Worm (Caenorhabditis elegans): ENCODE results near the gene asp-3.

Gene asp-3

DNA sequence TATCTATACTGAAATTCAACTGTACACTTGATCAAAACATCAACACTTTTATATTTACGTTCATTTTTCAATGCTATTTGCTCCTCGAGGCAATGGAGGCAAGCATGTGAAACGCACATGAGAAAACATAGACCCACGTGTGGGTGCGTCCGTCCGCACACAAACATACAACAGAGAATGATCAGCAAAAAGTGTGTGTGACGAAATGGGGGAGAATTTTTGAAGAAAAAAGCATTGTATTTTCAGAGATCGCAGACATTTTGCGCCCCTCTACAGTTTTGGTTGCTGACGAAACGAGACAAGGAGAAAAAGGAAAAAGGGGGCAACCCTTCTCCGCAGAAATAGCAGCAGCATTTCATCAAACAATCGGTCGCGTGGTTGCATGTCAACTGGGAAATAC lies 40.7 kb upstream of the asp-3 start (continued):
- TF ChIP-seq nhr-28 (tag; optimal IDR thresholded peaks at IDR 0.05) = peak; percentile 20
- peak; percentile 97 for TF ChIP-seq nhr-19 (GFP tag; conservative IDR thresholded peaks at IDR 0.05)
- TF ChIP-seq mef-2 (tag; optimal IDR thresholded peaks at IDR 0.05) = peak; percentile 26
- peak; percentile 73 for TF ChIP-seq hpl-2 (GFP tag; optimal IDR thresholded peaks at IDR 0.05)
- no peak for TF ChIP-seq hlh-17 (GFP tag; optimal IDR thresholded peaks at IDR 0.05; ENCODE audit: borderline replicate concordance)
- TF ChIP-seq sox-4 (tag; optimal IDR thresholded peaks at IDR 0.05) = peak; percentile 69
- TF ChIP-seq swsn-7 (tag; optimal IDR thresholded peaks at IDR 0.05) = peak; percentile 90
- peak; percentile 85 for TF ChIP-seq grh-1 (GFP tag; IDR thresholded peaks at IDR 0.05)
- no peak for TF ChIP-seq aly-2 (tag; optimal IDR thresholded peaks at IDR 0.05)
- peak; percentile 2 for TF ChIP-seq lir-3 (tag; optimal IDR thresholded peaks at IDR 0.05; ENCODE audit: poor library complexity)
- TF ChIP-seq mep-1 (tag; optimal IDR thresholded peaks at IDR 0.05) = peak; percentile 85
- TF ChIP-seq pag-3 (tag; optimal IDR thresholded peaks at IDR 0.05; ENCODE audit: borderline replicate concordance, insufficient read depth) = no peak
- no peak for TF ChIP-seq ets-5 (GFP tag; IDR thresholded peaks at IDR 0.05)
- TF ChIP-seq lin-15B (tag; optimal IDR thresholded peaks at IDR 0.05) = no peak
- no peak for TF ChIP-seq sptf-1 (tag; optimal IDR thresholded peaks at IDR 0.05)
- TF ChIP-seq ztf-11 (tag; optimal IDR thresholded peaks at IDR 0.05) = no peak
- peak; percentile 91 for TF ChIP-seq jun-1 (tag; optimal IDR thresholded peaks at IDR 0.05)
- TF ChIP-seq dpl-1 (GFP tag; optimal IDR thresholded peaks at IDR 0.05) = peak; percentile 37 to 60 (median 58)
- no peak for TF ChIP-seq pqm-1 (tag; optimal IDR thresholded peaks at IDR 0.05)
- TF ChIP-seq dsc-1 (tag; optimal IDR thresholded peaks at IDR 0.05) = peak; percentile 34
- no peak for TF ChIP-seq ceh-63 (GFP tag; optimal IDR thresholded peaks at IDR 0.05)
- no peak for TF ChIP-seq lin-39 (tag; optimal IDR thresholded peaks at IDR 0.05)
- no peak for TF ChIP-seq snpc-4 (tag; optimal IDR thresholded peaks at IDR 0.05)
- peak; percentile 42 for TF ChIP-seq ceh-8 (GFP tag; optimal IDR thresholded peaks at IDR 0.05)
- TF ChIP-seq C16A3.4 (tag; optimal IDR thresholded peaks at IDR 0.05) = peak; percentile 84
- TF ChIP-seq fkh-10 (GFP tag; optimal IDR thresholded peaks at IDR 0.05) = peak; percentile 42
- TF ChIP-seq lin-14 (GFP tag; optimal IDR thresholded peaks at IDR 0.05) = peak; percentile 98

DNA sequence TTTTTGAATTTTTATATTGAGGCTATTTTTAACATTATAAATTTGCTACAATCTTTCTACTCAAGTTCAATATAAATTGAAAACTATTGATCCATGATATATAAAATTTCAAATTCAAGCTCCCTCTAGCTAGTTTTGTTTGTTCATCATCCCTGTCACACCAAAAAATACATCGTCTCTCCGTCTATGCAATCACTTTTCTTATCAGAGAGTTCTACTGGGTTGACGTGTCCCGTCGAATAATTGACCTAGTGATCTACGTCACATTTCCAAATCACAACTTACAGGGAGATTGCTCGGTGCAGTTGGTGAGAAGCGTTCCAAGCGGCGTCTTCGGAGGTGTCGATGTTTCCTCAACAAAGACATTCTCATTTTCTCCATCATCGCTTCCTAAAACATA lies 29.7 kb upstream of the asp-3 start:
- TF ChIP-seq vab-15 (tag; optimal IDR thresholded peaks at IDR 0.05) (no peak), tlp-1 (tag; optimal IDR thresholded peaks at IDR 0.05) (no peak), elt-3 (tag; optimal IDR thresholded peaks at IDR 0.05) (no peak), mab-9 (GFP tag; IDR thresholded peaks at IDR 0.05) (no peak), nhr-77 (tag; optimal IDR thresholded peaks at IDR 0.05) (no peak), mdl-1 (tag; optimal IDR thresholded peaks at IDR 0.05) (no peak), lin-39 (tag; optimal IDR thresholded peaks at IDR 0.05) (no peak)

DNA sequence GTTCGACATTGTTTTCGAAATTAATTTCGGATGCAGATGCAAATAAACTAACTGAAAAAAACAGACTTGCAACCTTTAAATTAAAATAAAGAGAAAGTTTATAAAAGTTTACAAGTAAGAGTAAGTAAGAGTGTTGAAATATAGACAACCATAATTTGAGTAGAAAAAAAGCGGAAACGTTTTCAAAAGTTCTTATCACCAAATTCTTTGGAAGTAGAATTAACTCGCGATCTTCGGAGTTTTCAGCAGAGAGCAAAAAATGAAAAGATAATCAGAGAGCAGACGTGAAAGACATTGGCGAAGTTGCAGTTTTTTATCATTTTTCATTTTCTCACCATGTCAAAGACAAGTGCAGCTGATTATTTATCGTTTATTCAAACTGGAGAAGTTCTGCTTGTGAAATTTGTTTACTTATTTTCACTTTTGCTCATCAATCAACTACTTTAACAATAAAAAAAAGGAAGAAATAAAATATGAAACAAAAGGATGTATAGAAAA lies 29.1 kb upstream of the asp-3 start, which contains the start of gene abts-4:
Gene abts-4, minus strand, starts transcription at position 51 of the 498 bp plus-strand sequence.
- TF ChIP-seq ceh-88 (GFP tag; IDR thresholded peaks at IDR 0.05) (no peak), elt-2 (tag; optimal IDR thresholded peaks at IDR 0.05) (peak; percentile 63)

DNA sequence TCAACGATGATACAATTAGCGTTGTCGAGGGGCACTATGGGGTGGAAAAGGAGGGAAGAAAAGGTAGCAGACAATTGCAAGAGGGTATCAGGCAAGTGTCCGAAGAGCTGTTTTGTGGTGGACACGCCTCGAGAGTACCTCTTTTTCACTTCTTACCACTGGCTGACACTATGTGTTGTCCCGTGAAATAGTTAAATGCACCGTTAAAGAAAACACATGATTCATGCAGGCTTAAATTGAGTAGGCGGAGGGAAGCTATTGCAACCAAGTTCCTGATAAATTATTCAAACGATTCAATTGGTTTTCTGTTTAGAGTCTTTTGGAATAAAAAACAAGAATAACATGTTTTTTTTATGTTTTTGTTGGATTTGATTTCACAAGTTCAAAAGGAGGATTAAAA lies 12.8 kb upstream of the asp-3 start, which contains the start of gene irk-1:
Gene irk-1, minus strand, starts transcription at position 101 of the 400 bp plus-strand sequence.
- TF ChIP-seq mdl-1 (tag; optimal IDR thresholded peaks at IDR 0.05) (no peak), ces-1 (GFP tag; optimal IDR thresholded peaks at IDR 0.05) (no peak), lin-14 (GFP tag; optimal IDR thresholded peaks at IDR 0.05) (peak; percentile 12), efl-1 (optimal IDR thresholded peaks at IDR 0.05) (no peak), efl-1 (GFP tag; optimal IDR thresholded peaks at IDR 0.05 in 1 of 2) (peak in 1 of 2 experiments; percentile 56)

Data from whole organism, L1 larva.